Worm (Caenorhabditis elegans): Measurements from ENCODE around the gene srt-74.

Gene srt-74

DNA sequence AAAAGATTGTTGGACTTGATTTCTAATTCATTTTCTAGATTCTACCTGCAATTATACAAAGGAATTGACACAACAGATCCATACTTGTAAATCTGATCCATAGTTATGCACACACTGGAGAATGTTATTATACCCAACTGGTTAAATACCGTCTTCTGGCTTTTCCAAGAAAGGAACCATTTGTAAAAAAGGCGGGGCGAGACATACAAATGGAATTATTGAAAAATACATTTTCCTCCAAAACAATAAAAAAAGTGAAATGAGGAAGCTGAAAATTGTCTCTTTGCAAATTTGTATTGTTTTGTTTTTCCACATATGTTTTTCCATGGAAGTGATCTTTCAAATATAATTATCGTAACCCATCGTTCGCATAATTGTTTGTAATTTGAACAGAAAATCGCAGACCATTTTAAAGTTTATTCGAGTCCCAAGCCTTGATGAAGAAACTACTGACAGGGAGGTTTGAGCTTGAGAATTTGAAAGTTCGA is at the start of gene srt-74, which contains the start of gene F40G12.9:
srt-74 (minus strand) TSS at position 101 of the 488 bp plus-strand sequence.
F40G12.9 (plus strand) TSS at position 438 of the 488 bp plus-strand sequence.
- TF ChIP-seq F44E2.7 (GFP tag; IDR thresholded peaks at IDR 0.05) (no peak), ceh-62 (tag; optimal IDR thresholded peaks at IDR 0.05) (no peak), dpl-1 (GFP tag; optimal IDR thresholded peaks at IDR 0.05) (no peak), zag-1 (tag; optimal IDR thresholded peaks at IDR 0.05) (no peak), madf-9 (GFP tag; conservative IDR thresholded peaks at IDR 0.05) (no peak), skn-1 (tag; optimal IDR thresholded peaks at IDR 0.05) (no peak), hlh-30 (tag; optimal IDR thresholded peaks at IDR 0.05; ENCODE audit: insufficient read depth) (no peak), gei-8 (GFP tag; optimal IDR thresholded peaks at IDR 0.05) (no peak), ama-1 (optimal IDR thresholded peaks at IDR 0.05) (no peak), dmd-8 (GFP tag; IDR thresholded peaks at IDR 0.05) (no peak), lir-3 (tag; optimal IDR thresholded peaks at IDR 0.05) (no peak), ztf-11 (tag; optimal IDR thresholded peaks at IDR 0.05) (no peak), lin-39 (tag; optimal IDR thresholded peaks at IDR 0.05) (no peak)

DNA sequence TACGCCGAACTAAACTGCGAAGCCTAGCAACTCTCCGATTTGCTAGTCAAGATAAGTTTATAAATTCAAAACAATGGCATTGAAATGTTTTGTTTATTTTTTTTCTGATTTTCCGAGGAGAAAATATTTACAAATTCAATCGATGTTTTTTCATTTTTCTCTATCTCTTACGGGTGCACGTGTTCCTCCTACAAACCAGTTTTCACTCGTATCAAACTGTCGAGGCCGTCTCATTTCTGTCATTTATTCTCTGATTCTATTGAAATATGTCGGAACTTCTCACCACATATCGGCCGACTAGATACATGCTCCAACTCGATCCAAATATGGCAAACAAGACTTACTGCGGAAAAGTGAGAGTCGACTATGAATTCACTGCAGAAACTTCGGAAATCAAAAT is 49.4 kb upstream of the srt-74 start, which contains the start of gene F47B8.8:
F47B8.8 (plus strand) TSS at position 257 of the 400 bp plus-strand sequence.
- TF ChIP-seq F49E8.2 (tag; optimal IDR thresholded peaks at IDR 0.05; ENCODE audit: borderline replicate concordance) (no peak), mdl-1 (tag; optimal IDR thresholded peaks at IDR 0.05) (peak in 1 of 2 experiments; percentile 13)

DNA sequence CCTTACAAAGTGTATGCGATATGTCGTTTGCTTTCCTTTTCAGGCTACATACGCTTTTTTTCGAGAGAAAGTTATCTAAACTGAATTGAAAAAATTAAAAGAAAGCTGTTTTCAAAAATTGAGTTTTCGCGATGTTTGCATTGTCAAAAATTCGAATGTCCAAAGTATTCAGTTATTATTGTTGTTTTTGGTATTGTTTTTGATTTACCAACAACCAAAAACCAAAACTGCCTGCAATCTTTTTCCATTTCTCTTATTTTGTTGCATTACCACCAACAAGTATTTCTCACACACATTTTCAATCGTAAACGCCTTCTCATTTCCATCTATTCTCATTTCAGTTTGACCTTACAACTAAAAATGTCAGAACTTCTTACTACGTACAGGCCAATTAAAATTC is 46.7 kb upstream of the srt-74 start, which contains the start of gene pepm-1:
pepm-1 (plus strand) TSS at position 301 of the 400 bp plus-strand sequence.
- TF ChIP-seq unc-39 (tag; optimal IDR thresholded peaks at IDR 0.05) (no peak), spr-3 (GFP tag; optimal IDR thresholded peaks at IDR 0.05) (no peak), nhr-102 (tag; optimal IDR thresholded peaks at IDR 0.05) (no peak)

DNA sequence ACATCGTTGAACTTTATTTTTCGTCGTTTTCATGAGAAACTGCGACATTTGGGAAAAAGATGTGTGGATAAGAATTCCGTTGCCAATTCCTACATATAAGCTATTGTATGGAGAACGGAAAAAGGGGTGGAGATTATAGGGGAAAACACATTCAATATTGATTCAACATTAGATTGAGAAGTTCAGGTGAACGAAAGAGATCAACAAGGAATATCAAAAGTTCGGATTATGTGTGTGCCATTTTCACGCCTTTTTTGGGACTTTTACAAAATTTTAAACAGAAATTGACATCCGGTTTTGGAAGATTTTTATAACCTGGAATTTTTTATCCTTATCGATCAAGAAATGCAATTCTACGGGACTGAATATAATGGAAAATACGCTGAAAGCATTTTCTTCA is 45.7 kb upstream of the srt-74 start, which contains the start of gene F47B8.5:
F47B8.5 (minus strand) TSS at position 101 of the 400 bp plus-strand sequence.
- no peak for TF ChIP-seq aha-1 (tag)
- no peak for TF ChIP-seq lin-13 (GFP tag; optimal IDR thresholded peaks at IDR 0.05)
- TF ChIP-seq hlh-30 (tag; optimal IDR thresholded peaks at IDR 0.05; ENCODE audit: insufficient read depth): no peak
- no peak for TF ChIP-seq rbr-2 (tag; optimal IDR thresholded peaks at IDR 0.05)
- TF ChIP-seq zfp-2 (tag; optimal IDR thresholded peaks at IDR 0.05): no peak
- TF ChIP-seq ztf-11 (tag; optimal IDR thresholded peaks at IDR 0.05): no peak
- no peak for TF ChIP-seq hif-1 (tag; optimal IDR thresholded peaks at IDR 0.05)
- no peak for TF ChIP-seq Y75B8A.6 (GFP tag; IDR thresholded peaks at IDR 0.05)
- no peak for TF ChIP-seq lim-7 (GFP tag; IDR thresholded peaks at IDR 0.05)
- no peak for TF ChIP-seq nhr-102 (tag; optimal IDR thresholded peaks at IDR 0.05)
- TF ChIP-seq mxl-2 (GFP tag; conservative IDR thresholded peaks at IDR 0.05): no peak
- TF ChIP-seq F37D6.2 (tag; optimal IDR thresholded peaks at IDR 0.05): no peak

DNA sequence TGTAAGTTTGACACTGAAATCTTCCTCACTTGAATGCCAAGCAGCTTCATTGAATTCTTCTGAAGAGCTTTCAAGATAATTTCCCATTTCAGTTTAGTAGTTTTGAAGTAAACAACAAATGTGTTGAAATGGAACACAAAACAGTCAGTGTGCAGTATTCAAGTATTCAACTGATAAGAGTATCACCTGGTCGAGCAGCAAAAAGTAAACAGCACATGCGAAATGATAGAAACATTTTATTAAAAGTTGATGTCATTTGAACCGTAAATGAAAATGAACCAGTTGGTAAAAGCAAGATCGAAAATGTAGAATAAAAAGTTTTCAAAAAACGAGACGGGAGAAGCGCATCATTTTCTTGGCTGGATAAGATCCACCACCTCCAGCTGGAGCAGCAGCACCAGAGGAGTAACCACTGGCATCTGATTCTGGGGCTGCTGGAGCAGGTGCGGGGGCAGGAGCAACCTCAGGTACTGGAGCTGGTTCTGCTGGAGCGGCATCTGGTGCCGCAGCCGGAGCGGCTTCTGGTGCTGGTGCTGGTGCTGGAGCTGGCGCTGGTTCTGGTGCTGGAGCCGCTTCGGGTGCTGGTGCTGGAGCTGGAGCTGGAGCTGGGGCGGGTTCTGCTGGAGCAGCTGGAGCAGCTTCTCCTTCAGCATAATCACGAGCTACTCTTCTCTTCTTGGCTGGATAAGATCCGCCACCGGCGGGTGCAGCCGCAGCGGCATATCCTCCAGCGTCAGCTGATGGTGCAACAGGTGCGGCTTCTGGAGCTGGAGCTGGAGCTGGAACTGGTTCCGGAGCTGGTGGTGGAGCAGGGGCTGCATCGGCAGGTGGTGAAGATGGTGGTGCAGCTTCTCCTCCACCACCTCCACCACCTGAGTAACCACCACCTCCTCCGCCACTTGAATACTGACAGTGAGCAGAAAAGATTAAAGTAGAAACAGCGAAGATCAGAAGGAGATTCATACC is 42.7 kb upstream of the srt-74 start, which contains the start of the genes F47B8.4 and F47B8.18:
F47B8.4 (minus strand) TSS at position 172 of the 966 bp plus-strand sequence.
F47B8.18 (minus strand) TSS at position 963 of the 966 bp plus-strand sequence.
- TF ChIP-seq arid-1 (GFP tag; conservative IDR thresholded peaks at IDR 0.05): no peak
- TF ChIP-seq mxl-3 (GFP tag; optimal IDR thresholded peaks at IDR 0.05): peak; percentile 13
- peak; percentile 20 for TF ChIP-seq nhr-77 (tag; optimal IDR thresholded peaks at IDR 0.05)
- peak; percentile 44 for TF ChIP-seq dmd-6 (GFP tag; IDR thresholded peaks at IDR 0.05)
- 0 out of 2 replicates have a peak, but pooled peaks have one; percentile 33 for TF ChIP-seq dmd-9 (GFP tag; IDR thresholded peaks at IDR 0.05)
- TF ChIP-seq nhr-28 (tag; optimal IDR thresholded peaks at IDR 0.05): peak; percentile 76
- no peak for TF ChIP-seq ctbp-1 (GFP tag; IDR thresholded peaks at IDR 0.05)
- TF ChIP-seq nhr-102 (tag; optimal IDR thresholded peaks at IDR 0.05): no peak
- TF ChIP-seq rbr-2 (tag; optimal IDR thresholded peaks at IDR 0.05): no peak
- peak; percentile 90; the same call in 1 of the 2 replicates for TF ChIP-seq pha-4 (GFP tag; IDR thresholded peaks at IDR 0.05)
- TF ChIP-seq pha-4 (tag; optimal IDR thresholded peaks at IDR 0.05): no peak
- peak; percentile 99 for TF ChIP-seq set-16 (GFP tag; IDR thresholded peaks at IDR 0.05)
- no peak for TF ChIP-seq daf-16 (GFP tag; optimal IDR thresholded peaks at IDR 0.05)
- peak; percentile 99 for TF ChIP-seq daf-16 (tag; optimal IDR thresholded peaks at IDR 0.05)
- TF ChIP-seq nhr-41 (GFP tag; IDR thresholded peaks at IDR 0.05): 0 out of 2 replicates have a peak, but pooled peaks have one; percentile 6
- TF ChIP-seq php-3 (GFP tag; IDR thresholded peaks at IDR 0.05): no peak
- TF ChIP-seq pqm-1 (tag; optimal IDR thresholded peaks at IDR 0.05): peak; percentile 83
- peak; percentile 32; the same call in 1 of the 2 replicates for TF ChIP-seq lim-7 (GFP tag; IDR thresholded peaks at IDR 0.05)
- no peak for TF ChIP-seq mxl-2 (GFP tag; conservative IDR thresholded peaks at IDR 0.05)

Measured in whole organism, L4 larva.